Fruit fly (Drosophila melanogaster): Measurements from ENCODE around the gene Ir7f.

Gene Ir7f

dm6 chrX:7920081-7920688 is 36.4 kb upstream of the Ir7f start, which contains the start of the genes hdm and Ykt6 (continued):
- peak; percentile 72 for TF ChIP-seq CG1647 (GFP tag; optimal IDR thresholded peaks at IDR 0.05)
- peak; percentile 39 for TF ChIP-seq CG9437 (GFP tag; optimal IDR thresholded peaks at IDR 0.05)
- TF ChIP-seq D19A (tag; optimal IDR thresholded peaks at IDR 0.05): peak; percentile 59
- TF ChIP-seq CG8924 (tag; optimal IDR thresholded peaks at IDR 0.05): peak; percentile 56
- TF ChIP-seq gcm2 (GFP tag; optimal IDR thresholded peaks at IDR 0.05): no peak
- peak; percentile 39 for TF ChIP-seq CG14965 (GFP tag; optimal IDR thresholded peaks at IDR 0.05; ENCODE audit: borderline replicate concordance)

DNA sequence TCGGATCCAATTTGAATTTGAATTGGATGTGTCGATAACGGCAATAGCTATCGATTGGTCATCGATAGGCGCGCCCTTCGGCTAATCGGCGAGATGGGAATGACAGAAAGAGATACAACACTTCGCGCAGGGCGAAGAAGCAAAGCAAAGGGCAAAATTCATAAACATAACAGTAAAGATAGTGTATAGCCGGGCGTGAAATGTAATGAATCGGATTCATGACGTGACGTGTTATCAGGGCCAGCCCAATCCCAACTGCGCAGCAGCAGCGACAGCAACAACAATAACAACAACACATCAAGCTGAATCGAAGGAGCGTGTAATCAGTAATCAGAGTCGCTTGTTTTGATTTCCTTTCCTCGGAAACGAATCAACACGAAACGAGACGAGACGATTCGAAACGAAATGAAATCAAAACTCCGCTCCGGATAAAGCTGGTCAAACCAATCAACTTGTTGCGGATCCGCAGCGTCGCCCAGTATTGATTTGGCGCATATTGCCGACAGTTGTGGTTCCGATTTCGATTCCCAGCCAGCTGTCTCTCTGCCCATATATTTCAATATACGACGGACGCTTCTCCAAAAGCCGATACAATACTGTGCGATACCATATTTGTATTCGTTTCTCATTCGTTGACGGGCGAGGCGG is 28.3 kb upstream of the Ir7f start, which contains the start of gene snz:
Gene snz (plus strand): TSS at position 107 of the 648 bp plus-strand sequence.
- TF ChIP-seq CG17361 (GFP tag; IDR thresholded peaks at IDR 0.05) (no peak), Eip74EF (GFP tag; optimal IDR thresholded peaks at IDR 0.05) (no peak), MESR4 (GFP tag; optimal IDR thresholded peaks at IDR 0.05) (peak; percentile 38), ato (GFP tag; IDR thresholded peaks at IDR 0.05; ENCODE audit: partially characterized antibody) (peak; percentile 50; the same call in 1 of the 2 replicates), CG9437 (GFP tag; optimal IDR thresholded peaks at IDR 0.05) (no peak), CG18599 (GFP tag; optimal IDR thresholded peaks at IDR 0.05) (no peak), CG18764 (GFP tag; optimal IDR thresholded peaks at IDR 0.05) (no peak), CG10147 (GFP tag; optimal IDR thresholded peaks at IDR 0.05) (no peak), rib (GFP tag; IDR thresholded peaks at IDR 0.05) (no peak), gfzf (GFP tag; optimal IDR thresholded peaks at IDR 0.05) (peak; percentile 2), BEAF-32 (GFP tag; optimal IDR thresholded peaks at IDR 0.05) (peak; percentile 73), nerfin-1 (tag; optimal IDR thresholded peaks at IDR 0.05) (no peak), Bdp1 (GFP tag; optimal IDR thresholded peaks at IDR 0.05) (no peak), GATAe (GFP tag; conservative IDR thresholded peaks at IDR 0.05) (peak; percentile 54; the same call in 1 of the 2 replicates), cg (GFP tag; optimal IDR thresholded peaks at IDR 0.05) (peak; percentile 8), CG12391 (tag; optimal IDR thresholded peaks at IDR 0.05) (no peak), kni (GFP tag; optimal IDR thresholded peaks at IDR 0.05) (no peak), psq (GFP tag; optimal IDR thresholded peaks at IDR 0.05) (no peak), Elba2 (GFP tag; optimal IDR thresholded peaks at IDR 0.05) (peak; percentile 53), zfh1 (GFP tag; IDR thresholded peaks at IDR 0.05) (0 out of 3 replicates have a peak, but pooled peaks have one; percentile 27), trem (tag; optimal IDR thresholded peaks at IDR 0.05) (peak; percentile 1), CG10979 (tag; optimal IDR thresholded peaks at IDR 0.05) (no peak), bab2 (GFP tag; optimal IDR thresholded peaks at IDR 0.05) (no peak), B-H2 (GFP tag; optimal IDR thresholded peaks at IDR 0.05) (peak; percentile 30), CG10565 (GFP tag; optimal IDR thresholded peaks at IDR 0.05) (no peak), bcd (GFP tag; optimal IDR thresholded peaks at IDR 0.05) (no peak), CG2875 (GFP tag; optimal IDR thresholded peaks at IDR 0.05) (no peak), crol (GFP tag; IDR thresholded peaks at IDR 0.05) (no peak), tup (GFP tag; optimal IDR thresholded peaks at IDR 0.05) (no peak), Lim3 (GFP tag; IDR thresholded peaks at IDR 0.05) (no peak), CG7745 (tag; optimal IDR thresholded peaks at IDR 0.05) (no peak), CG15479 (GFP tag; optimal IDR thresholded peaks at IDR 0.05) (peak; percentile 48), CG12942 (GFP tag; optimal IDR thresholded peaks at IDR 0.05) (no peak), CG14667 (GFP tag; IDR thresholded peaks at IDR 0.05) (no peak), wdn (GFP tag; IDR thresholded peaks at IDR 0.05) (no peak), CG9797 (GFP tag; optimal IDR thresholded peaks at IDR 0.05) (no peak), CG15601 (tag; optimal IDR thresholded peaks at IDR 0.05) (no peak), Oaz (GFP tag; IDR thresholded peaks at IDR 0.05) (no peak), CG43689 (GFP tag; IDR thresholded peaks at IDR 0.05) (no peak), CG11560 (tag; IDR thresholded peaks at IDR 0.05) (no peak), CG11723 (GFP tag; optimal IDR thresholded peaks at IDR 0.05) (no peak), ham (GFP tag; IDR thresholded peaks at IDR 0.05) (no peak)
